Worm (Caenorhabditis elegans): ENCODE results near the gene B0252.1.

The B0252.1 gene

ce11 chrII:6951250-6951806 is 31.8 kb downstream of the B0252.1 start, which contains the start of the genes malt-1 and ceh-38:
TSS of gene malt-1 (minus strand) at chrII:6951300.
TSS of gene ceh-38 (plus strand) at chrII:6951526.
- TF ChIP-seq elt-1 (tag; optimal IDR thresholded peaks at IDR 0.05): no peak
- peak; percentile 71 for TF ChIP-seq Y55F3AM.14 (GFP tag; optimal IDR thresholded peaks at IDR 0.05)
- TF ChIP-seq unc-62 (GFP tag; optimal IDR thresholded peaks at IDR 0.05): peak; percentile 87
- TF ChIP-seq ceh-16 (tag; optimal IDR thresholded peaks at IDR 0.05): peak; percentile 55
- TF ChIP-seq snpc-4 (tag; optimal IDR thresholded peaks at IDR 0.05): peak; percentile 91
- TF ChIP-seq nhr-25 (tag; optimal IDR thresholded peaks at IDR 0.05): peak; percentile 92
- no peak for TF ChIP-seq nhr-23 (tag; optimal IDR thresholded peaks at IDR 0.05)
- TF ChIP-seq ZK546.5 (tag; optimal IDR thresholded peaks at IDR 0.05): peak; percentile 58
- TF ChIP-seq nhr-77 (tag; optimal IDR thresholded peaks at IDR 0.05): peak; percentile 61
- peak; percentile 62 for TF ChIP-seq blmp-1 (tag; optimal IDR thresholded peaks at IDR 0.05; ENCODE audit: insufficient read depth)
- TF ChIP-seq sma-3 (GFP tag; optimal IDR thresholded peaks at IDR 0.05): peak; percentile 87
- peak; percentile 60 for TF ChIP-seq R02D3.7 (tag; optimal IDR thresholded peaks at IDR 0.05)
- peak; percentile 94 for TF ChIP-seq nhr-6 (tag; optimal IDR thresholded peaks at IDR 0.05)
- peak; percentile 85 to 98 for TF ChIP-seq lsy-2 (tag; optimal IDR thresholded peaks at IDR 0.05)
- TF ChIP-seq ztf-1 (GFP tag; conservative IDR thresholded peaks at IDR 0.05): no peak
- peak; percentile 73 to 96 for TF ChIP-seq mdl-1 (tag; optimal IDR thresholded peaks at IDR 0.05)
- TF ChIP-seq mbf-1 (tag; optimal IDR thresholded peaks at IDR 0.05): no peak
- TF ChIP-seq fos-1 (tag; optimal IDR thresholded peaks at IDR 0.05): peak; percentile 93
- TF ChIP-seq ztf-11 (tag; optimal IDR thresholded peaks at IDR 0.05): no peak
- TF ChIP-seq alr-1 (tag; optimal IDR thresholded peaks at IDR 0.05): peak; percentile 100
- no peak for TF ChIP-seq unc-39 (tag; optimal IDR thresholded peaks at IDR 0.05)
- TF ChIP-seq nhr-129 (tag; optimal IDR thresholded peaks at IDR 0.05): peak; percentile 99
- TF ChIP-seq egl-27 (tag; optimal IDR thresholded peaks at IDR 0.05): peak; percentile 95
- TF ChIP-seq aly-2 (tag; optimal IDR thresholded peaks at IDR 0.05): no peak
- no peak for TF ChIP-seq nhr-10 (tag; optimal IDR thresholded peaks at IDR 0.05)
- peak; percentile 92 for TF ChIP-seq lin-39 (tag; optimal IDR thresholded peaks at IDR 0.05)
- peak; percentile 85 for TF ChIP-seq lin-11 (tag; optimal IDR thresholded peaks at IDR 0.05)
- no peak for TF ChIP-seq elt-3 (tag; optimal IDR thresholded peaks at IDR 0.05)
- no peak for TF ChIP-seq peb-1 (tag; optimal IDR thresholded peaks at IDR 0.05)
- peak; percentile 94 for TF ChIP-seq sma-9 (GFP tag; optimal IDR thresholded peaks at IDR 0.05)
- TF ChIP-seq sma-9 (tag; optimal IDR thresholded peaks at IDR 0.05): no peak
- TF ChIP-seq gmeb-1 (tag; optimal IDR thresholded peaks at IDR 0.05): peak; percentile 90
- TF ChIP-seq zag-1 (tag; optimal IDR thresholded peaks at IDR 0.05): peak; percentile 91
- TF ChIP-seq F13H6.1 (tag; optimal IDR thresholded peaks at IDR 0.05): peak; percentile 96
- peak; percentile 45 for TF ChIP-seq skn-1 (tag; optimal IDR thresholded peaks at IDR 0.05)
- TF ChIP-seq nhr-21 (tag; optimal IDR thresholded peaks at IDR 0.05): peak; percentile 89
- peak; percentile 58 for TF ChIP-seq nhr-237 (tag; optimal IDR thresholded peaks at IDR 0.05)
- TF ChIP-seq C34F6.9 (tag; optimal IDR thresholded peaks at IDR 0.05): peak; percentile 99
- TF ChIP-seq dmd-4 (tag; optimal IDR thresholded peaks at IDR 0.05): peak; percentile 35
- TF ChIP-seq ztf-4 (tag; optimal IDR thresholded peaks at IDR 0.05): peak; percentile 95
- peak; percentile 40 for TF ChIP-seq nhr-11 (tag; optimal IDR thresholded peaks at IDR 0.05)
- TF ChIP-seq unc-55 (GFP tag; optimal IDR thresholded peaks at IDR 0.05): peak; percentile 99
- peak; percentile 95 for TF ChIP-seq sem-4 (tag; optimal IDR thresholded peaks at IDR 0.05)
- TF ChIP-seq crh-2 (tag; optimal IDR thresholded peaks at IDR 0.05): peak; percentile 97
- TF ChIP-seq lin-13 (GFP tag; optimal IDR thresholded peaks at IDR 0.05): peak; percentile 96
- peak; percentile 95 for TF ChIP-seq mab-5 (tag; optimal IDR thresholded peaks at IDR 0.05)
- peak; percentile 72 for TF ChIP-seq ama-1 (optimal IDR thresholded peaks at IDR 0.05)
- peak; percentile 19 for TF ChIP-seq ceh-82 (tag; optimal IDR thresholded peaks at IDR 0.05)
- TF ChIP-seq nhr-12 (tag; optimal IDR thresholded peaks at IDR 0.05): no peak
